Worm (Caenorhabditis elegans): ENCODE data around the gene K08D8.9.

Gene K08D8.9

DNA sequence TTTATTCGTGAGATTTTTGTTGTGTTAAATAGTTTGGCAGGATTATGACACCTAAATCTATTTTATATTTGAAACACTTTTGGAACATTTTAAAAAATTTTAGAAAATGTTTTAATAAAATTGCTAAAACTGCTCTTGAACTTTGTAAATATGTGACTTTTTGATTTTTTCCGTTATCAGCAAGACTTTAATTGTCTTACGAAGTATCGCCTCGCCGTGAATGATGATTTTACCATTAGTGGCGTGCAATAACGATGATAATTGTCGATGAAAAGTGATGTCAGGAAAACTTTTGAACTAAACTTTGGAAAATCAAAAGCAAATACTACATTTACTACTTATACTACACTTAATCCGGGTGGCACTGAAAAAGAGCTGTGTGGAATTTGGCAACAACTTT is 21.1 kb downstream of the K08D8.9 start:
- peak; percentile 52 for TF ChIP-seq pqm-1 (tag; optimal IDR thresholded peaks at IDR 0.05)
- TF ChIP-seq skn-1 (tag; optimal IDR thresholded peaks at IDR 0.05), result peak; percentile 33
- TF ChIP-seq lsy-12 (tag; optimal IDR thresholded peaks at IDR 0.05), result no peak

DNA sequence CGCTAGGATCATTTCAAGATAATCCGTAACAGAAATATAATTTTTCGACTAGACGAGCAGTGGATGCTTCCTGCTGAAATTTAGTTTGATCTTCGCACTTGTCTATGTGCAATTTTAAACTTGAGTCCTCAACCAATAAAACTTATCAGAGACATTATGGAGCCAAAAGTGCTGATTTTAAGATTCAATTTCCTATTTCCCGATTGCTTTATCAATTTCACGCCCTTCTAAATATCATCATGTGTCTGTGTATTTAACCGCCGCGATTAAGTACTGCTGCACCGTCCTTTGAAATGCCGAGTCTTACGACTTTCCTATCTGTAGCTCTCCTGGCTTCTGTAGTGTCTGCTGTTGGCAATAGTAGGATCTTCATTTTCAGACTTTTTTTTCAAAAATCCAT is 21.5 kb downstream of the K08D8.9 start, which contains the start of gene C32H11.4:
TSS of gene C32H11.4 (plus strand) at position 238 of the 400 bp plus-strand sequence.
- peak; percentile 85 for TF ChIP-seq elt-2 (tag; optimal IDR thresholded peaks at IDR 0.05)
- TF ChIP-seq daf-12 (tag; optimal IDR thresholded peaks at IDR 0.05), result no peak
- TF ChIP-seq unc-62 (GFP tag; optimal IDR thresholded peaks at IDR 0.05), result no peak
- TF ChIP-seq nhr-76 (tag; optimal IDR thresholded peaks at IDR 0.05), result no peak
- TF ChIP-seq pqm-1 (tag; optimal IDR thresholded peaks at IDR 0.05), result peak; percentile 69
- no peak for TF ChIP-seq lsy-12 (tag; optimal IDR thresholded peaks at IDR 0.05)
- no peak for TF ChIP-seq egl-5 (tag; optimal IDR thresholded peaks at IDR 0.05)
- TF ChIP-seq skn-1 (tag; optimal IDR thresholded peaks at IDR 0.05), result no peak
- no peak for TF ChIP-seq nhr-237 (tag; optimal IDR thresholded peaks at IDR 0.05)
- TF ChIP-seq aly-2 (tag; optimal IDR thresholded peaks at IDR 0.05), result no peak
- TF ChIP-seq nfya-1 (tag; optimal IDR thresholded peaks at IDR 0.05; ENCODE audit: insufficient read depth), result no peak

DNA sequence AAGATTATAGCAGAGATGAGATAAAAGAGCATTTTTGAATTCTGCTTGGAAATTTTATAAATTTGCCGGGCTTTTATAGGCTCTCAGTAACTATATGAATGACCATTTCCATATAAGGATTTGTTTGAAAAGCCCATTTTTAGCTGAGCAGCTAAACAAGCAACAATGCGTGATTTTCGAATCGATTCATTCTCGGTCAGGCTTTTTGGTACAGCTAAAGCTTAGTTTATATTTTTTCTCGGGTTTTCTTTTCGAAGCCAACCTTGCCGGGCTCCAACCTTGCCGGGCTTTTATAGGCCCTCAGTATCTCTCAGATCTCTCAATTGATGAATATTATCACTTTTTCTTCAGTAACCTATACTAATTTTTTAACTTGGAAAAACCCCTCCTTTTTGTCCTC is 24.8 kb downstream of the K08D8.9 start, which contains the start of gene srlf-4:
TSS of gene srlf-4 (minus strand) at position 101 of the 400 bp plus-strand sequence.
- TF ChIP-seq ceh-9 (tag; optimal IDR thresholded peaks at IDR 0.05), result no peak
- TF ChIP-seq nhr-76 (tag; optimal IDR thresholded peaks at IDR 0.05), result no peak
- TF ChIP-seq lsy-12 (tag; optimal IDR thresholded peaks at IDR 0.05), result no peak
- TF ChIP-seq daf-12 (tag; optimal IDR thresholded peaks at IDR 0.05), result no peak
- no peak for TF ChIP-seq pha-4 (tag; optimal IDR thresholded peaks at IDR 0.05)
- no peak for TF ChIP-seq nhr-23 (tag; optimal IDR thresholded peaks at IDR 0.05)
- no peak for TF ChIP-seq fkh-10 (GFP tag; optimal IDR thresholded peaks at IDR 0.05)
- no peak for TF ChIP-seq elt-1 (tag; optimal IDR thresholded peaks at IDR 0.05)
- TF ChIP-seq lin-15B (tag; optimal IDR thresholded peaks at IDR 0.05), result no peak
- no peak for TF ChIP-seq aly-2 (tag; optimal IDR thresholded peaks at IDR 0.05)
- no peak for TF ChIP-seq eor-1 (tag; optimal IDR thresholded peaks at IDR 0.05)
- no peak for TF ChIP-seq ama-1 (optimal IDR thresholded peaks at IDR 0.05)
- no peak for TF ChIP-seq skn-1 (tag; optimal IDR thresholded peaks at IDR 0.05)
- TF ChIP-seq snpc-4 (tag; optimal IDR thresholded peaks at IDR 0.05), result no peak
- TF ChIP-seq jun-1 (tag; optimal IDR thresholded peaks at IDR 0.05), result no peak
- TF ChIP-seq elt-3 (tag; optimal IDR thresholded peaks at IDR 0.05), result no peak
- TF ChIP-seq mdl-1 (tag; optimal IDR thresholded peaks at IDR 0.05), result no peak
- no peak for TF ChIP-seq ztf-4 (tag; optimal IDR thresholded peaks at IDR 0.05)
- no peak for TF ChIP-seq fos-1 (tag; optimal IDR thresholded peaks at IDR 0.05)
- TF ChIP-seq hmg-11 (tag; optimal IDR thresholded peaks at IDR 0.05), result no peak

DNA sequence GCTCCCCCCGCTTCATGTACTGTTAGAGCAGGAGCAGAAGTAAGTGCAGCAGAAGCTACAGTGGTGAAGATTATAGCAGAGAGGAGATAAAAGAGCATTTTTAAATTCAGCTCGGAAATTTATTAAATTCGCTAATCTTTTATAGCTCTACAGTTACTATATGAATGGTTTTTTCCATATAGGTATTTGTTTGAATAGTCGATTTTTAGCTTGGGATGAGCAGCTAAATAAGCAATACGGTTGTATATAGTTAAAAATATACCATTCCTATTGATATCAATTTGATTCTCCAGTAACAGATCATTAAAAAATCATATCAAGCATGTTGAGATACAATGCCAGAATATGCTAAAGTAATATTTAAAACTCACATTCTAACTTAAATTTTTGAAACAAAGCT is 27.1 kb downstream of the K08D8.9 start, which contains the start of gene srlf-5:
TSS of gene srlf-5 (minus strand) at position 101 of the 400 bp plus-strand sequence.
- no peak for TF ChIP-seq jun-1 (tag; optimal IDR thresholded peaks at IDR 0.05)
- TF ChIP-seq ceh-82 (tag; optimal IDR thresholded peaks at IDR 0.05), result no peak
- no peak for TF ChIP-seq elt-1 (tag; optimal IDR thresholded peaks at IDR 0.05)
- no peak for TF ChIP-seq nhr-25 (tag; optimal IDR thresholded peaks at IDR 0.05)
- no peak for TF ChIP-seq hmg-11 (tag; optimal IDR thresholded peaks at IDR 0.05)
- TF ChIP-seq nfya-1 (tag; optimal IDR thresholded peaks at IDR 0.05; ENCODE audit: insufficient read depth), result no peak

DNA sequence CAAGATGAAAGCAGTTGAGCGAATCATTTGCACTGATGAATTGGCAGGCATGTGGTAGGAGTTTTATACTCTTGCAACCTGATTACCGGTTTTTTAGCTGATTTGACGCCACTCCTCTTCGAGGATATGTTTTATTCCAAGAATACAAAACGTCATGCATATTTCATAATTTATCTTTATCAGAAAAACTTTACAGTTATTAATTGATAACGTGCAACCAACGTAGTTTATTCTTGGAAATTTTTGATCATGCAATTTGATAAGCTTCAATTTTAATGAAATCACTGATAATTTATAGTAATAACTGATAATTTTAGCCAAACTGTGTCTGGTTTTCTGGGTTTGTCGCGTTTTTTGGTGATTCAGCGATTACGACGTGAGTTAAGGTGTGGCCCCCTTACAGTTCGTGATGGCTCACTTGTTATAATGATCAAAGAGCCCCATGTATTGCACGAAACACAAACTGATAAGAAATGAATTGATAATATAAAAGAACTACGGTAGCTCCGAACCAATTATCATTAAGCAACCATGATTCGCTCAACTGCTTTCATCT is 36.8 kb downstream of the K08D8.9 start, which contains the start of the genes cld-1 and dod-21:
TSS of gene cld-1 (minus strand) at position 51 of the 556 bp plus-strand sequence.
TSS of gene dod-21 (plus strand) at position 518 of the 556 bp plus-strand sequence.
- no peak for TF ChIP-seq ama-1 (optimal IDR thresholded peaks at IDR 0.05)
- TF ChIP-seq nhr-11 (tag; optimal IDR thresholded peaks at IDR 0.05), result no peak
- TF ChIP-seq pqm-1 (tag; optimal IDR thresholded peaks at IDR 0.05), result peak; percentile 49
- TF ChIP-seq mml-1 (tag; optimal IDR thresholded peaks at IDR 0.05), result no peak
- peak; percentile 98 for TF ChIP-seq elt-2 (tag; optimal IDR thresholded peaks at IDR 0.05)
- TF ChIP-seq nfya-1 (tag; optimal IDR thresholded peaks at IDR 0.05; ENCODE audit: insufficient read depth), result peak; percentile 8

DNA sequence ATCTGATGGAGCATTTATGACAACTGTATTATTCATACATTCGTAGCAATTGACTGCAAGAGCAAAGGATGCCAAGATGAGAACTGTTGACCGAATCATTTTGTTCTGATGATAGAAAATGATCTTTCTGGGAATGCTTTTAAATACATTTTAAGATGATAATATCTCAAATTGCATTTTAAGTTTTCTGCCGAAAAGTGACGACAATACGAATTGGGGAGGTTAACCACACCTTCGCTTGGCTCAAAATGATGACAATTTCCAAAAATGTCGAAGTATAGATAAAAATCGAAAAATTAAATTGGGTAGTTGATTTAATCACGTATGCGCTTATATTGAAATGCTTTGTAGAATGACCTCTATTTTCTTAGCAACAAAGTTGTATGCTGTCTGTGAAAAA is 41.8 kb downstream of the K08D8.9 start, which contains the start of gene dod-24:
TSS of gene dod-24 (minus strand) at position 101 of the 400 bp plus-strand sequence.
- peak; percentile 5 for TF ChIP-seq elt-2 (tag; optimal IDR thresholded peaks at IDR 0.05)
- TF ChIP-seq ceh-16 (tag; optimal IDR thresholded peaks at IDR 0.05), result no peak
- TF ChIP-seq tbx-2 (tag; optimal IDR thresholded peaks at IDR 0.05), result no peak
- no peak for TF ChIP-seq R02D3.7 (tag; optimal IDR thresholded peaks at IDR 0.05)
- no peak for TF ChIP-seq daf-12 (tag; optimal IDR thresholded peaks at IDR 0.05)
- no peak for TF ChIP-seq nhr-28 (tag; optimal IDR thresholded peaks at IDR 0.05)
- no peak for TF ChIP-seq snpc-4 (tag; optimal IDR thresholded peaks at IDR 0.05)
